Worm (Caenorhabditis elegans): ENCODE measurements around the gene cyld-1.

The cyld-1 gene

DNA sequence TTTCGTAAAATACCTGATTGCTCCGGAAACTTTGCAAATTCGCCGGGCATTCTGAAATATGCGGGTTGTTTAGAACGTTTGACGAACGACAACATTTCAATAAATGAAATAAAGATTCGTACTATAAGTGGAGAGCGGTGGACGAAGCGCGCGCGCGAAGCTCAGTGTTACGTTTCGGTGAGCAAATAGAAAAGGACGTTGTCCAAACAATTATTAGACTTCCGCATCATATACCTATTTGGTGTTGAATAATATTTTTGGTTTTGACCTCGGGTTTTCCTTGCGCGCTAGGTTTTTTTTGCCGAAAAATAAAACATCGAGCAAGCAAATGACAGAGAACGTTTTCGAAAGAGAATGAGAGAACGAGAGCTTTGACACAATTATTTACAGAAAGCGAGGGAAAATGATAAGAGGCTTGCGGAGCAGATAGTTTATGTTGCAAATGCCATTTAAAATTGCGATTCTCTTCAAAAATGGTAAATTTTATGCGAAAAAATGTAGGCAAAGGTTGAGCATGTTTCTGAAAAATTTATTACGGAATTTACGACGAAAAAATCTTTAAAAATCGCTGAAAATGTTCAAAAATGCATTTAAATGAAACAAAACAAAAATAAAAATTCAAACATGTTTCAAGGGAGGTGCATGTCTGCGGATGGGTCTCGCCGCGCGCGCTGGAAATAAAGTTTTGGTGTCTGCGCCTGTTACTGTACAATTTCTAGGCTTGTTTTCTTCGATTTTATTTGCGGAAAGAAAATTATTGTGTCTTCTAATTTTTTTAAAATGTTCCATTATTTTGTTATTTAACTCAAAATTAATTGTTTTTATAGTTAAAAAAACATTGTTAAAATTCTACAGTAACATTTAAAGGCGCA is at the start of gene cyld-1, which contains the start of gene F40F12.9:
TSS of gene cyld-1 (minus strand) at position 51 of the 872 bp plus-strand sequence.
TSS of gene F40F12.9 (plus strand) at position 721 of the 872 bp plus-strand sequence.
- TF ChIP-seq lin-35 (GFP tag; optimal IDR thresholded peaks at IDR 0.05): peak in 1 of 2 experiments; percentile 20
- no peak for TF ChIP-seq mab-9 (GFP tag; IDR thresholded peaks at IDR 0.05)
- TF ChIP-seq lin-14 (GFP tag; optimal IDR thresholded peaks at IDR 0.05): peak; percentile 28

DNA sequence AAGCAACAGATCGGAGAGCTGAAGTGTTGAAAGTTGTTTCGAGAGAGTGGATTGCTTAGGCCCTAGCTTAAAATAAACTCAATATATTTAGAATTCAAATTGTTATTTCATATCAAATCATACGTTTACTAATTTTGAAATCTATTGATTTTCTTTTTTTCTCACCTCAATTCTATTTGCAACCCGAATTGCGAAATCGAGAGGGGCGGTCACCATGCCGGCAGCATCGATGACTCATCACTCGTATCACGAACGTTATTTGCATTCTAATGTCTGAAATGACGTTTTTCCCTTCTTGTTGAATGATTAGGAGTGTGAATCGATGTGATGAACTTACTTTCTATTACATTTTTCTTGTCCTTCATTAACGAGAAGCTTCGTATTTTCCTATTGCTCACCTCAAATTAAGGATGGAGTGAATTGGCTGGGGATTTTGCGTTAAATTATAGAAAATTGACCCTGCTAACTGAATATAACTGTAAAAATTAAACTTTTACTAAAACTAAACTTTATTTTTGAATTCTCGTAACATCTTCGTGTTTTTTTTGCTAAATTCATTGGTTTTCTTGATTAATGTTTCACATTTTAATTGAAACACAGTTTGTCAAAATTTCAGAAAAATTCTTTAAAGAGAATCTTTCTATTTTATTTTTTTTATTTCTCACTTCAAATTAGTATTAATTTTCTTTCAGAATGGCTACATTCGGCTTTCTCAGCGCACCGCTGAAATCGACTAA is 46.4 kb upstream of the cyld-1 start, which contains the start of gene alx-1:
TSS of gene alx-1 (plus strand) at position 687 of the 737 bp plus-strand sequence.
- TF ChIP-seq lin-35 (GFP tag; optimal IDR thresholded peaks at IDR 0.05) (no peak), mep-1 (tag; optimal IDR thresholded peaks at IDR 0.05) (no peak), sptf-1 (tag; optimal IDR thresholded peaks at IDR 0.05) (no peak), lin-15B (tag; optimal IDR thresholded peaks at IDR 0.05) (no peak), nhr-85 (tag) (peak; percentile 52), fos-1 (tag; optimal IDR thresholded peaks at IDR 0.05) (peak; percentile 27), jun-1 (tag; optimal IDR thresholded peaks at IDR 0.05) (peak; percentile 88), zip-4 (GFP tag; optimal IDR thresholded peaks at IDR 0.05) (peak; percentile 54), skn-1 (tag; optimal IDR thresholded peaks at IDR 0.05) (peak; percentile 69), tbx-2 (tag; optimal IDR thresholded peaks at IDR 0.05) (no peak), hpl-2 (GFP tag; optimal IDR thresholded peaks at IDR 0.05) (no peak)

DNA sequence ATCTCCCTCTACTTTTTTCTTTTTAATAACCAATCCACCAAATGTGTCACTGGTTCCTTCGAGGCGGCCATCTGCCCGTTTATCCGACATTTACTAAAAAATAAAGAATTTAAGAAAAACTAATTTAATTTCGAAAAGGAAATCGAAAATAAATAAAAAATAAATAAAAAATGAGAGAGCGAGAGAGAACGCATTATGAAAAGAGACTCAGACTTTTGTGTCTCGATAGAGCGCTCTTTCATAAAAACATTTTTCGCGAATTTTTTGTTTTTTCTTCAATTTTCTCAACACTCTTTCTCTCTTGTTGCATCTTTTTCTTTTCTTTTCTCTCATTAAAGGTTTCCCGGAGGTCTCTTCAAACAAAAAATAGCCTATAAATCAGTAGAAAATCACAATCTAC is 45.7 kb upstream of the cyld-1 start, which contains the start of gene mog-1:
TSS of gene mog-1 (minus strand) at position 93 of the 400 bp plus-strand sequence.
- TF ChIP-seq lsy-2 (tag; optimal IDR thresholded peaks at IDR 0.05) (peak in 1 of 2 experiments; percentile 64), lin-15B (tag; optimal IDR thresholded peaks at IDR 0.05) (no peak), skn-1 (tag; optimal IDR thresholded peaks at IDR 0.05) (peak; percentile 18), efl-1 (optimal IDR thresholded peaks at IDR 0.05) (peak; percentile 7 to 19), efl-1 (GFP tag; optimal IDR thresholded peaks at IDR 0.05 in 1 of 2) (peak; percentile 43 to 51), blmp-1 (tag; optimal IDR thresholded peaks at IDR 0.05) (peak; percentile 2), zag-1 (tag; optimal IDR thresholded peaks at IDR 0.05) (no peak), snu-23 (GFP tag; optimal IDR thresholded peaks at IDR 0.05) (peak; percentile 17), dpl-1 (GFP tag; optimal IDR thresholded peaks at IDR 0.05) (peak in 1 of 3 experiments; percentile 50), lin-35 (GFP tag; optimal IDR thresholded peaks at IDR 0.05) (peak in 1 of 2 experiments; percentile 16), nhr-11 (tag; optimal IDR thresholded peaks at IDR 0.05) (no peak), lin-14 (GFP tag; optimal IDR thresholded peaks at IDR 0.05) (peak; percentile 30)

DNA sequence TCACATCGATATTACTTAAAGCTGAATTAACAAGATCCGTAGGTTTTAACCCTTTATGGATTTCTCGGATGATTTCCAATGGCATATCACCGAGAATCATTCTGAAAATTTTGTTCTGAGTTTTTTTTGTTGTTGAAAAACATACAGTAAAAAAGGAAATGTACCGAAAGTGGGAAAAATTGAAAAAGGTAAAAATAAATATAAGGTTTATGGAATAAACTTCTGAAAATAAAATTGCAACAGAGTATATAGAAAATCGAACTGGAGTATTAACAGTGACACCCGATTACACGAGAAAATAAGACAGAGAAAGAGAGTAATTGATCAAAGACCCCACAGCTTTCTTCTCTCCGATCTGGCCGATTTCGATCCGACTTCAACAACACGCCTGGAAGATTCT is 41.4 kb upstream of the cyld-1 start, which contains the start of gene K03H1.11:
TSS of gene K03H1.11 (minus strand) at position 101 of the 400 bp plus-strand sequence.
- TF ChIP-seq ceh-88 (GFP tag; IDR thresholded peaks at IDR 0.05) (no peak), skn-1 (tag; optimal IDR thresholded peaks at IDR 0.05) (no peak), fkh-10 (GFP tag; optimal IDR thresholded peaks at IDR 0.05) (no peak), grh-1 (GFP tag; IDR thresholded peaks at IDR 0.05) (no peak), ztf-4 (tag; optimal IDR thresholded peaks at IDR 0.05) (no peak), dsc-1 (tag; optimal IDR thresholded peaks at IDR 0.05) (no peak), lin-14 (GFP tag; optimal IDR thresholded peaks at IDR 0.05) (no peak), unc-98 (GFP tag; IDR thresholded peaks at IDR 0.05) (no peak), lin-35 (GFP tag; optimal IDR thresholded peaks at IDR 0.05) (no peak), lir-3 (tag; optimal IDR thresholded peaks at IDR 0.05; ENCODE audit: poor library complexity) (no peak), hlh-4 (tag; optimal IDR thresholded peaks at IDR 0.05) (no peak), rnt-1 (tag; optimal IDR thresholded peaks at IDR 0.05) (no peak), sox-4 (tag; optimal IDR thresholded peaks at IDR 0.05) (no peak), ceh-8 (GFP tag; optimal IDR thresholded peaks at IDR 0.05) (no peak), Y116A8C.19 (tag; optimal IDR thresholded peaks at IDR 0.05; ENCODE audit: borderline replicate concordance) (no peak), nhr-71 (tag; optimal IDR thresholded peaks at IDR 0.05) (no peak), nhr-19 (GFP tag; conservative IDR thresholded peaks at IDR 0.05) (no peak), lin-39 (tag; optimal IDR thresholded peaks at IDR 0.05) (no peak)
